Worm (Caenorhabditis elegans) whole organism, L1 larva: ENCODE results near the gene C56G2.22.

Experiments used
- C04F5.9 ChIP-seq: sonication (generic microtip); optimal IDR thresholded peaks from 2 replicates; lab custom pipeline; 2016; ENCODE audit warnings: missing genetic modification characterization, missing compliant biosample characterization
- C16A3.4 ChIP-seq: fragments of 150-350 bp; optimal IDR thresholded peaks from 2 replicates; lab custom pipeline; 2014; ENCODE audit warnings: missing biosample characterization, missing genetic modification characterization
- F16B12.6 ChIP-seq: fragments of 150-350 bp; optimal IDR thresholded peaks from 2 replicates; lab custom pipeline; 2014; ENCODE audit warnings: missing biosample characterization, missing genetic modification characterization
- Y116A8C.19 ChIP-seq: sonication (generic microtip); optimal IDR thresholded peaks from 2 replicates; lab custom pipeline; 2016; ENCODE audit warnings: missing compliant biosample characterization, missing genetic modification characterization, borderline replicate concordance
- alr-1 ChIP-seq: fragments of 200-800 bp; sonication (Bioruptor generic); optimal IDR thresholded peaks from 2 replicates; lab custom pipeline; 2018; ENCODE audit warnings: borderline replicate concordance, mild to moderate bottlenecking, missing genetic modification characterization, missing compliant biosample characterization
- aly-2 ChIP-seq: fragments of 150-350 bp; optimal IDR thresholded peaks from 2 replicates; lab custom pipeline; 2014; ENCODE audit warnings: missing biosample characterization, missing genetic modification characterization
- ama-1 ChIP-seq: fragments of 150-350 bp; optimal IDR thresholded peaks from 2 replicates; lab custom pipeline; 2014
- blmp-1 ChIP-seq: fragments of 150-350 bp; optimal IDR thresholded peaks from 2 replicates; lab custom pipeline; 2014; ENCODE audit warnings: missing biosample characterization, missing genetic modification characterization
- ceh-82 ChIP-seq, 3 experiments: fragments of 150-350 bp in 1 of 3; sonication (generic microtip) in 2 of 3; optimal IDR thresholded peaks; 2 replicates each; lab custom pipeline; 2014 to 2017; ENCODE audit warnings: missing biosample characterization in 3 of 3, missing genetic modification characterization in 3 of 3
- ceh-88 ChIP-seq: fragments of 200-800 bp; sonication (Bioruptor generic); IDR thresholded peaks from 2 replicates; pipeline ENCODE4 v1.3.6; 2022; ENCODE audit warnings: missing genetic modification characterization, missing compliant biosample characterization
- ceh-90 ChIP-seq: sonication (generic microtip); optimal IDR thresholded peaks from 2 replicates; lab custom pipeline; 2016; ENCODE audit warnings: missing genetic modification characterization, missing compliant biosample characterization
- dpl-1 ChIP-seq, 3 experiments: fragments of 150-350 bp in 2 of 3; sonication (generic microtip) in 1 of 3; optimal IDR thresholded peaks; 2 replicates each; lab custom pipeline; 2014 to 2017; ENCODE audit warnings: missing biosample characterization in 3 of 3, missing genetic modification characterization in 3 of 3, missing genetic modification reagents in 3 of 3
- dsc-1 ChIP-seq: sonication (generic microtip); optimal IDR thresholded peaks from 2 replicates; lab custom pipeline; 2016; ENCODE audit warnings: mild to moderate bottlenecking, missing genetic modification characterization, missing compliant biosample characterization
- efl-3 ChIP-seq: fragments of 200-800 bp; sonication (Bioruptor generic); optimal IDR thresholded peaks from 2 replicates; lab custom pipeline; 2018; ENCODE audit warnings: mild to moderate bottlenecking, missing genetic modification characterization, missing compliant biosample characterization
- elt-3 ChIP-seq, 6 experiments: fragments of 150-350 bp in 1 of 6; sonication (generic microtip); optimal IDR thresholded peaks; 2 replicates each; lab custom pipeline; 2017 to 2018; ENCODE audit warnings: missing biosample characterization in 6 of 6, missing genetic modification characterization in 6 of 6, inconsistent platforms in 1 of 6
- fkh-4 ChIP-seq: sonication (generic microtip); optimal IDR thresholded peaks from 2 replicates; lab custom pipeline; 2016; ENCODE audit warnings: missing compliant biosample characterization, missing genetic modification characterization, borderline replicate concordance
- fkh-8 ChIP-seq: sonication (generic microtip); optimal IDR thresholded peaks from 2 replicates; lab custom pipeline; 2016; ENCODE audit warnings: mild to moderate bottlenecking, missing genetic modification characterization, missing compliant biosample characterization
- grh-1 ChIP-seq: fragments of 200-800 bp; sonication (Bioruptor generic); IDR thresholded peaks from 2 replicates; pipeline ENCODE4 v1.3.6; 2022; ENCODE audit warnings: missing genetic modification reagents, missing genetic modification characterization, missing compliant biosample characterization
- hlh-4 ChIP-seq: sonication (generic microtip); optimal IDR thresholded peaks from 2 replicates; lab custom pipeline; 2016; ENCODE audit warnings: mild to moderate bottlenecking, missing genetic modification characterization, missing compliant biosample characterization
- irx-1 ChIP-seq: sonication (generic microtip); optimal IDR thresholded peaks from 2 replicates; lab custom pipeline; 2016; ENCODE audit warnings: missing genetic modification characterization, missing compliant biosample characterization
- jun-1 ChIP-seq: fragments of 150-350 bp; optimal IDR thresholded peaks from 2 replicates; lab custom pipeline; 2014; ENCODE audit warnings: missing biosample characterization, missing genetic modification reagents, missing genetic modification characterization
- lin-13 ChIP-seq: fragments of 150-350 bp; optimal IDR thresholded peaks from 2 replicates; lab custom pipeline; 2014; ENCODE audit warnings: missing biosample characterization, missing genetic modification reagents, missing genetic modification characterization
- lin-15B ChIP-seq: fragments of 150-350 bp; sonication (generic microtip); optimal IDR thresholded peaks from 3 replicates; lab custom pipeline; 2014; ENCODE audit warnings: missing biosample characterization, missing genetic modification characterization
- lin-35 ChIP-seq, 2 experiments: fragments of 150-350 bp; optimal IDR thresholded peaks; 2 replicates each; lab custom pipeline; 2014; ENCODE audit warnings: missing biosample characterization in 2 of 2, missing genetic modification characterization in 2 of 2, missing genetic modification reagents in 2 of 2
- lin-39 ChIP-seq: fragments of 150-350 bp; optimal IDR thresholded peaks from 2 replicates; lab custom pipeline; 2014; ENCODE audit warnings: missing biosample characterization, missing genetic modification reagents, missing genetic modification characterization
- lsy-2 ChIP-seq, 2 experiments: fragments of 150-350 bp; optimal IDR thresholded peaks; 2 replicates each; lab custom pipeline; 2014; ENCODE audit warnings: missing biosample characterization in 2 of 2, missing genetic modification characterization in 2 of 2
- mdl-1 ChIP-seq, 2 experiments: fragments of 150-350 bp; optimal IDR thresholded peaks; 2 replicates each; lab custom pipeline; 2014 to 2017; ENCODE audit warnings: missing biosample characterization in 2 of 2, missing genetic modification characterization in 2 of 2, inconsistent platforms in 1 of 2
- mef-2 ChIP-seq: fragments of 150-350 bp; optimal IDR thresholded peaks from 2 replicates; lab custom pipeline; 2014; ENCODE audit warnings: missing biosample characterization, missing genetic modification characterization
- nhr-11 ChIP-seq: fragments of 150-350 bp; optimal IDR thresholded peaks from 2 replicates; lab custom pipeline; 2014; ENCODE audit warnings: missing biosample characterization, missing genetic modification characterization
- nhr-12 ChIP-seq: sonication (generic microtip); optimal IDR thresholded peaks from 2 replicates; lab custom pipeline; 2017; ENCODE audit warnings: missing biosample characterization, missing genetic modification characterization
- nhr-19 ChIP-seq: fragments of 200-800 bp; sonication (Bioruptor generic); conservative IDR thresholded peaks from 2 replicates; pipeline ENCODE4 v1.3.6; 2022; ENCODE audit warnings: missing genetic modification characterization, missing compliant biosample characterization
- nhr-20 ChIP-seq: sonication (generic microtip); optimal IDR thresholded peaks from 2 replicates; lab custom pipeline; 2016; ENCODE audit warnings: mild to moderate bottlenecking, missing genetic modification characterization, missing compliant biosample characterization
- nhr-28 ChIP-seq: fragments of 150-350 bp; optimal IDR thresholded peaks from 2 replicates; lab custom pipeline; 2014; ENCODE audit warnings: missing biosample characterization, missing genetic modification characterization
- nhr-71 ChIP-seq: sonication (generic microtip); optimal IDR thresholded peaks from 2 replicates; lab custom pipeline; 2016; ENCODE audit warnings: mild to moderate bottlenecking, missing genetic modification characterization, moderate library complexity, missing compliant biosample characterization
- nhr-76 ChIP-seq: sonication (generic microtip); optimal IDR thresholded peaks from 2 replicates; lab custom pipeline; 2017; ENCODE audit warnings: missing biosample characterization, missing genetic modification characterization
- nhr-77 ChIP-seq: fragments of 150-350 bp; optimal IDR thresholded peaks from 2 replicates; lab custom pipeline; 2014; ENCODE audit warnings: missing biosample characterization, missing genetic modification characterization
- nhr-84 ChIP-seq: sonication (generic microtip); optimal IDR thresholded peaks from 2 replicates; lab custom pipeline; 2017; ENCODE audit warnings: missing biosample characterization, missing genetic modification characterization
- nhr-85 ChIP-seq: sonication (generic microtip); peaks from one replicate; lab custom pipeline; 2016; ENCODE audit warnings: missing genetic modification characterization, inconsistent platforms, missing compliant biosample characterization
- pag-3 ChIP-seq: sonication (generic microtip); optimal IDR thresholded peaks from 2 replicates; lab custom pipeline; 2017; ENCODE audit warnings: missing genetic modification characterization, mild to moderate bottlenecking, missing compliant biosample characterization, antibody characterized with exemption, borderline replicate concordance; ENCODE audit not compliant: insufficient read depth
- pax-3 ChIP-seq: fragments of 200-800 bp; sonication (Bioruptor generic); optimal IDR thresholded peaks from 2 replicates; lab custom pipeline; 2018; ENCODE audit warnings: mild to moderate bottlenecking, missing genetic modification characterization, moderate library complexity, missing compliant biosample characterization
- pqm-1 ChIP-seq: sonication (generic microtip); optimal IDR thresholded peaks from 3 replicates; lab custom pipeline; 2017; ENCODE audit warnings: missing biosample characterization, missing genetic modification characterization
- rnt-1 ChIP-seq: sonication (generic microtip); optimal IDR thresholded peaks from 2 replicates; lab custom pipeline; 2016; ENCODE audit warnings: mild to moderate bottlenecking, missing genetic modification characterization, moderate library complexity, missing compliant biosample characterization
- skn-1 ChIP-seq: fragments of 150-350 bp; optimal IDR thresholded peaks from 2 replicates; lab custom pipeline; 2014; ENCODE audit warnings: missing biosample characterization, missing genetic modification characterization
- snpc-4 ChIP-seq: fragments of 150-350 bp; optimal IDR thresholded peaks from 2 replicates; lab custom pipeline; 2014; ENCODE audit warnings: missing biosample characterization, missing genetic modification characterization
- sox-4 ChIP-seq: sonication (generic microtip); optimal IDR thresholded peaks from 2 replicates; lab custom pipeline; 2016; ENCODE audit warnings: missing genetic modification characterization, missing compliant biosample characterization
- sptf-1 ChIP-seq: fragments of 150-350 bp; optimal IDR thresholded peaks from 2 replicates; lab custom pipeline; 2014; ENCODE audit warnings: missing biosample characterization, missing genetic modification characterization
- swsn-7 ChIP-seq: sonication (generic microtip); optimal IDR thresholded peaks from 2 replicates; lab custom pipeline; 2016; ENCODE audit warnings: missing genetic modification characterization, missing compliant biosample characterization
- tbx-2 ChIP-seq: sonication (generic microtip); optimal IDR thresholded peaks from 2 replicates; lab custom pipeline; 2016; ENCODE audit warnings: missing genetic modification characterization, missing compliant biosample characterization
- unc-130 ChIP-seq: fragments of 150-350 bp; optimal IDR thresholded peaks from 2 replicates; lab custom pipeline; 2017; ENCODE audit warnings: missing biosample characterization, missing genetic modification characterization, inconsistent platforms
- unc-98 ChIP-seq: fragments of 200-800 bp; sonication (Bioruptor generic); IDR thresholded peaks from 2 replicates; pipeline ENCODE4 v1.3.6; 2022; ENCODE audit warnings: missing genetic modification characterization, missing compliant biosample characterization
- vab-15 ChIP-seq: sonication (generic microtip); optimal IDR thresholded peaks from 2 replicates; lab custom pipeline; 2017; ENCODE audit warnings: missing genotype, mild to moderate bottlenecking, missing genetic modification characterization, missing compliant biosample characterization
- xbp-1 ChIP-seq: sonication (generic microtip); optimal IDR thresholded peaks from 2 replicates; lab custom pipeline; 2016; ENCODE audit warnings: missing genetic modification characterization, missing compliant biosample characterization
- zag-1 ChIP-seq: fragments of 150-350 bp; optimal IDR thresholded peaks from 2 replicates; lab custom pipeline; 2014; ENCODE audit warnings: missing biosample characterization, missing genetic modification characterization
- zip-4 ChIP-seq: fragments of 200-800 bp; sonication (Bioruptor generic); optimal IDR thresholded peaks from 2 replicates; lab custom pipeline; 2018; ENCODE audit warnings: mild to moderate bottlenecking, missing genetic modification characterization, moderate library complexity, missing compliant biosample characterization
- ztf-4 ChIP-seq: fragments of 150-350 bp; optimal IDR thresholded peaks from 2 replicates; lab custom pipeline; 2014; ENCODE audit warnings: missing biosample characterization, missing genetic modification characterization

C56G2.22 gene

DNA sequence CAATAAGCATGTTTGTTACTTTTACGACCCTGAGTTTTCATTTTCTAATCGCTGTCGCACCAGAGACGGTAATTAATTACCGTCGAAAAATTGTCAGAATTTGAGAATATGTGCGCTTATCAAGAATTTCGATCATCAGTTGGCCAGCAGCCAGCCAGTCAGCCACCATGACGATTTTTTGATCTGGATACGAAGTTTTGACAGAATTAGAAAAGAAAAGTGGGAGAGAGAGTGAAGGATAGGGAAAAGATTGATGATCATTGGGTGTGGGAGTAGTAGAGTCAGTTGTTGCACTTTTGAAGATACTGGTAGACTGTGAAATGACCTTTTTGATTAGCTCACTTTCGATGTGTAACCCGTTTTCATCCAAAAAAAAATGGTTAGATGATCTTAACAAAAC is 18.1 kb downstream of the C56G2.22 start:
- TF ChIP-seq dsc-1 (no peak), C16A3.4 (no peak), pag-3 (tag; lab: Kevin White, UChicago) (no peak), rnt-1 (tag; lab: Kevin White, UChicago) (peak; percentile 75), ceh-82 (tag; optimal IDR thresholded peaks at IDR 0.05; lab: Kevin White, UChicago) (no peak), unc-98 (GFP tag; lab: Robert Waterston, UW) (no peak), lin-13 (GFP tag; lab: Kevin White, UChicago) (no peak), sptf-1 (tag; lab: Kevin White, UChicago) (no peak), lin-39 (peak; percentile 58), ztf-4 (tag; lab: Kevin White, UChicago) (no peak), nhr-85 (tag; lab: Kevin White, UChicago) (peak; percentile 96), nhr-20 (tag; lab: Kevin White, UChicago) (peak; percentile 65), nhr-12 (tag; lab: Kevin White, UChicago) (no peak), aly-2 (no peak), Y116A8C.19 (tag; lab: Kevin White, UChicago) (no peak), mdl-1 (tag; optimal IDR thresholded peaks at IDR 0.05; lab: Kevin White, UChicago) (no peak), irx-1 (peak; percentile 22), xbp-1 (no peak), F16B12.6 (tag; lab: Kevin White, UChicago) (no peak), nhr-77 (tag; lab: Kevin White, UChicago) (no peak), elt-3 (tag; optimal IDR thresholded peaks at IDR 0.05; lab: Kevin White, UChicago) (peak in 1 of 6 experiments; percentile 27), nhr-28 (no peak), ama-1 (lab: Kevin White, UChicago) (no peak), skn-1 (tag; lab: Kevin White, UChicago) (no peak), jun-1 (no peak), nhr-76 (tag; lab: Kevin White, UChicago) (no peak), nhr-11 (no peak), ceh-88 (GFP tag; lab: Robert Waterston, UW) (no peak), nhr-19 (peak; percentile 35), lin-35 (GFP tag; optimal IDR thresholded peaks at IDR 0.05; lab: Kevin White, UChicago) (peak in 1 of 2 experiments; percentile 10), nhr-84 (no peak), lin-15B (tag; lab: Kevin White, UChicago) (no peak), fkh-8 (tag; lab: Kevin White, UChicago) (no peak), ceh-90 (no peak), hlh-4 (tag; lab: Kevin White, UChicago) (no peak), zip-4 (no peak), sox-4 (tag; lab: Kevin White, UChicago) (no peak), nhr-71 (peak; percentile 75), lsy-2 (tag; optimal IDR thresholded peaks at IDR 0.05; lab: Kevin White, UChicago) (peak; percentile 46 to 59), vab-15 (tag; lab: Kevin White, UChicago) (no peak), C04F5.9 (no peak), unc-130 (tag; lab: Kevin White, UChicago) (no peak), zag-1 (tag; lab: Kevin White, UChicago) (no peak), mef-2 (tag; lab: Kevin White, UChicago) (peak; percentile 21), dpl-1 (GFP tag; optimal IDR thresholded peaks at IDR 0.05; lab: Kevin White, UChicago) (no peak), swsn-7 (tag; lab: Kevin White, UChicago) (peak; percentile 4), tbx-2 (tag; lab: Kevin White, UChicago) (no peak), pqm-1 (tag; lab: Kevin White, UChicago) (no peak), blmp-1 (tag; lab: Kevin White, UChicago) (peak; percentile 94), pax-3 (no peak), alr-1 (no peak), snpc-4 (no peak), efl-3 (GFP tag; lab: Kevin White, UChicago) (peak; percentile 34), grh-1 (GFP tag; lab: Robert Waterston, UW) (no peak), fkh-4 (tag; lab: Kevin White, UChicago) (no peak)
